Worm (Caenorhabditis elegans) whole organism, L1 larva: ENCODE data around the gene irk-1.

Experiments used
- C04F5.9 ChIP-seq: sonication (generic microtip); optimal IDR thresholded peaks from 2 replicates; lab custom pipeline; 2016; ENCODE audit warnings: missing genetic modification characterization, missing compliant biosample characterization
- C34B4.2 ChIP-seq: sonication (generic microtip); optimal IDR thresholded peaks from 2 replicates; lab custom pipeline; 2017; ENCODE audit warnings: mild to moderate bottlenecking, missing genetic modification characterization, missing compliant biosample characterization
- F16B12.6 ChIP-seq: fragments of 150-350 bp; optimal IDR thresholded peaks from 2 replicates; lab custom pipeline; 2014; ENCODE audit warnings: missing biosample characterization, missing genetic modification characterization
- Y116A8C.19 ChIP-seq: sonication (generic microtip); optimal IDR thresholded peaks from 2 replicates; lab custom pipeline; 2016; ENCODE audit warnings: missing compliant biosample characterization, missing genetic modification characterization, borderline replicate concordance
- aha-1 ChIP-seq: fragments of 150-350 bp; optimal IDR thresholded peaks from 2 replicates; lab custom pipeline; 2014; ENCODE audit warnings: missing biosample characterization, missing genetic modification characterization
- alr-1 ChIP-seq: fragments of 200-800 bp; sonication (Bioruptor generic); optimal IDR thresholded peaks from 2 replicates; lab custom pipeline; 2018; ENCODE audit warnings: borderline replicate concordance, mild to moderate bottlenecking, missing genetic modification characterization, missing compliant biosample characterization
- aly-2 ChIP-seq: fragments of 150-350 bp; optimal IDR thresholded peaks from 2 replicates; lab custom pipeline; 2014; ENCODE audit warnings: missing biosample characterization, missing genetic modification characterization
- ceh-88 ChIP-seq: fragments of 200-800 bp; sonication (Bioruptor generic); IDR thresholded peaks from 2 replicates; pipeline ENCODE4 v1.3.6; 2022; ENCODE audit warnings: missing genetic modification characterization, missing compliant biosample characterization
- ceh-90 ChIP-seq: sonication (generic microtip); optimal IDR thresholded peaks from 2 replicates; lab custom pipeline; 2016; ENCODE audit warnings: missing genetic modification characterization, missing compliant biosample characterization
- dpl-1 ChIP-seq, 3 experiments: fragments of 150-350 bp in 2 of 3; sonication (generic microtip) in 1 of 3; optimal IDR thresholded peaks; 2 replicates each; lab custom pipeline; 2014 to 2017; ENCODE audit warnings: missing biosample characterization in 3 of 3, missing genetic modification characterization in 3 of 3, missing genetic modification reagents in 3 of 3
- dsc-1 ChIP-seq: sonication (generic microtip); optimal IDR thresholded peaks from 2 replicates; lab custom pipeline; 2016; ENCODE audit warnings: mild to moderate bottlenecking, missing genetic modification characterization, missing compliant biosample characterization
- efl-1 ChIP-seq, 4 experiments: fragments of 150-350 bp; optimal IDR thresholded peaks in 3 of 4; peaks in 1 of 4; 1 replicate in 1 of 4; 2 replicates in 3 of 4; lab custom pipeline; 2014; ENCODE audit warnings: missing biosample characterization in 2 of 4, missing genetic modification characterization in 2 of 4, missing genetic modification reagents in 2 of 4
- egl-13 ChIP-seq: sonication (generic microtip); optimal IDR thresholded peaks from 2 replicates; lab custom pipeline; 2016; ENCODE audit warnings: missing genotype, missing genetic modification reagents, missing genetic modification characterization, missing compliant biosample characterization
- elt-2 ChIP-seq: sonication (generic microtip); optimal IDR thresholded peaks from 2 replicates; lab custom pipeline; 2016; ENCODE audit warnings: missing genetic modification characterization, mild to moderate bottlenecking, inconsistent platforms, missing compliant biosample characterization, missing genetic modification reagents
- elt-3 ChIP-seq, 6 experiments: fragments of 150-350 bp in 1 of 6; sonication (generic microtip); optimal IDR thresholded peaks; 2 replicates each; lab custom pipeline; 2017 to 2018; ENCODE audit warnings: missing biosample characterization in 6 of 6, missing genetic modification characterization in 6 of 6, inconsistent platforms in 1 of 6
- ets-5 ChIP-seq: fragments of 200-800 bp; sonication (Bioruptor generic); IDR thresholded peaks from 2 replicates; pipeline ENCODE4 v1.3.6; 2022; ENCODE audit warnings: missing genetic modification characterization, missing compliant biosample characterization
- fkh-10 ChIP-seq: sonication (generic microtip); optimal IDR thresholded peaks from 2 replicates; lab custom pipeline; 2017; ENCODE audit warnings: missing biosample characterization, missing genetic modification reagents, missing genetic modification characterization
- fkh-8 ChIP-seq: sonication (generic microtip); optimal IDR thresholded peaks from 2 replicates; lab custom pipeline; 2016; ENCODE audit warnings: mild to moderate bottlenecking, missing genetic modification characterization, missing compliant biosample characterization
- grh-1 ChIP-seq: fragments of 200-800 bp; sonication (Bioruptor generic); IDR thresholded peaks from 2 replicates; pipeline ENCODE4 v1.3.6; 2022; ENCODE audit warnings: missing genetic modification reagents, missing genetic modification characterization, missing compliant biosample characterization
- hlh-17 ChIP-seq: fragments of 200-800 bp; sonication (Bioruptor generic); optimal IDR thresholded peaks from 2 replicates; lab custom pipeline; 2018; ENCODE audit warnings: missing genetic modification characterization, mild to moderate bottlenecking, missing compliant biosample characterization, moderate library complexity, borderline replicate concordance
- jun-1 ChIP-seq: fragments of 150-350 bp; optimal IDR thresholded peaks from 2 replicates; lab custom pipeline; 2014; ENCODE audit warnings: missing biosample characterization, missing genetic modification reagents, missing genetic modification characterization
- lin-15B ChIP-seq: fragments of 150-350 bp; sonication (generic microtip); optimal IDR thresholded peaks from 3 replicates; lab custom pipeline; 2014; ENCODE audit warnings: missing biosample characterization, missing genetic modification characterization
- lin-39 ChIP-seq: fragments of 150-350 bp; optimal IDR thresholded peaks from 2 replicates; lab custom pipeline; 2014; ENCODE audit warnings: missing biosample characterization, missing genetic modification reagents, missing genetic modification characterization
- lir-3 ChIP-seq: sonication (generic microtip); optimal IDR thresholded peaks from 2 replicates; lab custom pipeline; 2016; ENCODE audit warnings: mild to moderate bottlenecking, missing genetic modification characterization, moderate library complexity, missing compliant biosample characterization; ENCODE audit not compliant: poor library complexity
- lsy-2 ChIP-seq, 2 experiments: fragments of 150-350 bp; optimal IDR thresholded peaks; 2 replicates each; lab custom pipeline; 2014; ENCODE audit warnings: missing biosample characterization in 2 of 2, missing genetic modification characterization in 2 of 2
- mab-9 ChIP-seq: fragments of 200-800 bp; sonication (Bioruptor generic); IDR thresholded peaks from 2 replicates; pipeline ENCODE4 v1.3.6; 2022; ENCODE audit warnings: missing genetic modification reagents, missing genetic modification characterization, missing compliant biosample characterization
- mdl-1 ChIP-seq, 2 experiments: fragments of 150-350 bp; optimal IDR thresholded peaks; 2 replicates each; lab custom pipeline; 2014 to 2017; ENCODE audit warnings: missing biosample characterization in 2 of 2, missing genetic modification characterization in 2 of 2, inconsistent platforms in 1 of 2
- nhr-11 ChIP-seq: fragments of 150-350 bp; optimal IDR thresholded peaks from 2 replicates; lab custom pipeline; 2014; ENCODE audit warnings: missing biosample characterization, missing genetic modification characterization
- nhr-20 ChIP-seq: sonication (generic microtip); optimal IDR thresholded peaks from 2 replicates; lab custom pipeline; 2016; ENCODE audit warnings: mild to moderate bottlenecking, missing genetic modification characterization, missing compliant biosample characterization
- nhr-47 ChIP-seq: sonication (generic microtip); optimal IDR thresholded peaks from 2 replicates; lab custom pipeline; 2016; ENCODE audit warnings: mild to moderate bottlenecking, missing genetic modification characterization, moderate library complexity, missing compliant biosample characterization
- nhr-71 ChIP-seq: sonication (generic microtip); optimal IDR thresholded peaks from 2 replicates; lab custom pipeline; 2016; ENCODE audit warnings: mild to moderate bottlenecking, missing genetic modification characterization, moderate library complexity, missing compliant biosample characterization
- nhr-90 ChIP-seq: sonication (generic microtip); optimal IDR thresholded peaks from 2 replicates; lab custom pipeline; 2016; ENCODE audit warnings: mild to moderate bottlenecking, missing genetic modification characterization, missing compliant biosample characterization; ENCODE audit not compliant: poor library complexity
- pag-3 ChIP-seq: sonication (generic microtip); optimal IDR thresholded peaks from 2 replicates; lab custom pipeline; 2017; ENCODE audit warnings: missing genetic modification characterization, mild to moderate bottlenecking, missing compliant biosample characterization, antibody characterized with exemption, borderline replicate concordance; ENCODE audit not compliant: insufficient read depth
- pax-3 ChIP-seq: fragments of 200-800 bp; sonication (Bioruptor generic); optimal IDR thresholded peaks from 2 replicates; lab custom pipeline; 2018; ENCODE audit warnings: mild to moderate bottlenecking, missing genetic modification characterization, moderate library complexity, missing compliant biosample characterization
- pqm-1 ChIP-seq: sonication (generic microtip); optimal IDR thresholded peaks from 3 replicates; lab custom pipeline; 2017; ENCODE audit warnings: missing biosample characterization, missing genetic modification characterization
- snpc-4 ChIP-seq: fragments of 150-350 bp; optimal IDR thresholded peaks from 2 replicates; lab custom pipeline; 2014; ENCODE audit warnings: missing biosample characterization, missing genetic modification characterization
- snu-23 ChIP-seq: sonication (generic microtip); optimal IDR thresholded peaks from 2 replicates; lab custom pipeline; 2016; ENCODE audit warnings: missing genetic modification characterization, missing compliant biosample characterization
- sup-37 ChIP-seq: fragments of 200-800 bp; sonication (Bioruptor generic); optimal IDR thresholded peaks from 2 replicates; lab custom pipeline; 2018; ENCODE audit warnings: mild to moderate bottlenecking, missing genetic modification characterization, missing compliant biosample characterization
- tlp-1 ChIP-seq: fragments of 150-350 bp; optimal IDR thresholded peaks from 2 replicates; lab custom pipeline; 2014; ENCODE audit warnings: missing biosample characterization, missing genetic modification characterization
- unc-30 ChIP-seq: sonication (generic microtip); optimal IDR thresholded peaks from 2 replicates; lab custom pipeline; 2017; ENCODE audit warnings: missing biosample characterization, missing genetic modification characterization
- unc-62 ChIP-seq: fragments of 150-350 bp; optimal IDR thresholded peaks from 2 replicates; lab custom pipeline; 2014; ENCODE audit warnings: missing biosample characterization, missing genetic modification reagents, missing genetic modification characterization
- unc-86 ChIP-seq: sonication (generic microtip); optimal IDR thresholded peaks from 2 replicates; lab custom pipeline; 2016; ENCODE audit warnings: missing genetic modification characterization, missing compliant biosample characterization
- unc-98 ChIP-seq: fragments of 200-800 bp; sonication (Bioruptor generic); IDR thresholded peaks from 2 replicates; pipeline ENCODE4 v1.3.6; 2022; ENCODE audit warnings: missing genetic modification characterization, missing compliant biosample characterization
- xbp-1 ChIP-seq: sonication (generic microtip); optimal IDR thresholded peaks from 2 replicates; lab custom pipeline; 2016; ENCODE audit warnings: missing genetic modification characterization, missing compliant biosample characterization
- zag-1 ChIP-seq: fragments of 150-350 bp; optimal IDR thresholded peaks from 2 replicates; lab custom pipeline; 2014; ENCODE audit warnings: missing biosample characterization, missing genetic modification characterization
- zip-4 ChIP-seq: fragments of 200-800 bp; sonication (Bioruptor generic); optimal IDR thresholded peaks from 2 replicates; lab custom pipeline; 2018; ENCODE audit warnings: mild to moderate bottlenecking, missing genetic modification characterization, moderate library complexity, missing compliant biosample characterization
- ztf-11 ChIP-seq, 2 experiments: sonication (generic microtip); optimal IDR thresholded peaks; 2 replicates each; lab custom pipeline; 2016 to 2017; ENCODE audit warnings: missing genetic modification characterization in 2 of 2, missing biosample characterization in 1 of 2, missing compliant biosample characterization in 1 of 2

The irk-1 gene

ce11 chrX:6744537-6744936 is 33.4 kb downstream of the irk-1 start (continued):
- TF ChIP-seq snu-23 (GFP tag; lab: Kevin White, UChicago): no peak
- TF ChIP-seq hlh-17 (GFP tag; lab: Kevin White, UChicago): no peak
- no peak for TF ChIP-seq lin-39 (tag; lab: Kevin White, UChicago)
- TF ChIP-seq Y116A8C.19: no peak
- TF ChIP-seq fkh-10 (GFP tag; lab: Kevin White, UChicago): no peak
- TF ChIP-seq pqm-1: peak; percentile 24
- TF ChIP-seq nhr-90 (tag; lab: Kevin White, UChicago): peak; percentile 37
- no peak for TF ChIP-seq ztf-11 (tag; optimal IDR thresholded peaks at IDR 0.05; lab: Kevin White, UChicago)
- no peak for TF ChIP-seq dpl-1 (GFP tag; optimal IDR thresholded peaks at IDR 0.05; lab: Kevin White, UChicago)
- TF ChIP-seq tlp-1: peak; percentile 39
- TF ChIP-seq pax-3 (tag; lab: Kevin White, UChicago): no peak
- no peak for TF ChIP-seq C04F5.9 (tag; lab: Kevin White, UChicago)
- TF ChIP-seq zip-4 (GFP tag; lab: Kevin White, UChicago): no peak
- no peak for TF ChIP-seq ets-5 (GFP tag; lab: Robert Waterston, UW)
- no peak for TF ChIP-seq aly-2 (tag; lab: Kevin White, UChicago)
- no peak for TF ChIP-seq nhr-47 (tag; lab: Kevin White, UChicago)

- TF ChIP-seq xbp-1 (tag; lab: Kevin White, UChicago): peak; percentile 90
- peak; percentile 99 for TF ChIP-seq nhr-20
- TF ChIP-seq snu-23 (GFP tag; lab: Kevin White, UChicago): peak; percentile 99
- no peak for TF ChIP-seq hlh-17 (GFP tag; lab: Kevin White, UChicago)
- no peak for TF ChIP-seq alr-1 (tag; lab: Kevin White, UChicago)
- peak; percentile 70 for TF ChIP-seq nhr-11 (tag; lab: Kevin White, UChicago)
- TF ChIP-seq ceh-90 (tag; lab: Kevin White, UChicago): no peak
- TF ChIP-seq lsy-2 (tag; optimal IDR thresholded peaks at IDR 0.05; lab: Kevin White, UChicago): peak; percentile 84 to 85
- peak; percentile 77 for TF ChIP-seq zip-4 (GFP tag; lab: Kevin White, UChicago)
- no peak for TF ChIP-seq lin-15B
- TF ChIP-seq grh-1 (GFP tag; lab: Robert Waterston, UW): peak; percentile 85
- no peak for TF ChIP-seq unc-98 (GFP tag; lab: Robert Waterston, UW)
- TF ChIP-seq C34B4.2 (tag; lab: Kevin White, UChicago): no peak
- TF ChIP-seq dsc-1: peak; percentile 63
- peak; percentile 60 for TF ChIP-seq C04F5.9 (tag; lab: Kevin White, UChicago)
- TF ChIP-seq mdl-1 (tag; optimal IDR thresholded peaks at IDR 0.05; lab: Kevin White, UChicago): peak in 1 of 2 experiments; percentile 92
- peak; percentile 63 to 65 for TF ChIP-seq efl-1 (optimal IDR thresholded peaks at IDR 0.05; lab: Kevin White, UChicago)
- peak; percentile 10 to 97 for TF ChIP-seq efl-1 (GFP tag; optimal IDR thresholded peaks at IDR 0.05 in 1 of 2; lab: Kevin White, UChicago)
- TF ChIP-seq mab-9: peak; percentile 60
- peak; percentile 0 for TF ChIP-seq unc-86 (tag; lab: Kevin White, UChicago)
- TF ChIP-seq tlp-1: peak; percentile 86
- peak; percentile 40 for TF ChIP-seq fkh-8 (tag; lab: Kevin White, UChicago)
- peak; percentile 85 for TF ChIP-seq jun-1
- peak; percentile 77 for TF ChIP-seq pax-3 (tag; lab: Kevin White, UChicago)
- TF ChIP-seq egl-13: peak; percentile 61
- no peak for TF ChIP-seq F16B12.6 (tag; lab: Kevin White, UChicago)
- peak; percentile 15 for TF ChIP-seq unc-62
- no peak for TF ChIP-seq aly-2 (tag; lab: Kevin White, UChicago)
- TF ChIP-seq nhr-71 (tag; lab: Kevin White, UChicago): peak; percentile 99
- no peak for TF ChIP-seq zag-1 (tag; lab: Kevin White, UChicago)
- TF ChIP-seq aha-1 (tag; lab: Kevin White, UChicago): peak; percentile 56
- TF ChIP-seq snpc-4 (tag; lab: Kevin White, UChicago): peak; percentile 42
- peak; percentile 48 to 99 (median 92) for TF ChIP-seq elt-3 (tag; optimal IDR thresholded peaks at IDR 0.05; lab: Kevin White, UChicago)
- TF ChIP-seq pag-3 (tag; lab: Kevin White, UChicago): no peak
- TF ChIP-seq sup-37 (GFP tag; lab: Kevin White, UChicago): peak; percentile 85
- no peak for TF ChIP-seq unc-30
- TF ChIP-seq lir-3: peak; percentile 86
- peak; percentile 87 for TF ChIP-seq ceh-88 (GFP tag; lab: Robert Waterston, UW)
- no peak for TF ChIP-seq Y116A8C.19
- peak; percentile 97 for TF ChIP-seq elt-2 (tag; lab: Kevin White, UChicago)
Observed at ce11 chrX:6743853-6744346, 34.0 kb downstream of the irk-1 start.
